Worm (Caenorhabditis elegans) whole organism, midembryonic: ENCODE measurements around the gene fip-7.
"Not testable (repeated sequence)": the region's sequence is repeated elsewhere in the genome, so short reads cannot be mapped to it uniquely, and the experiment has no call there.

ENCODE experiments used
- cog-1 ChIP-seq: sonication (generic microtip); optimal IDR thresholded peaks from 2 replicates; lab custom pipeline; 2016; ENCODE audit warnings: missing genetic modification characterization, missing compliant biosample characterization
- flt-1 ChIP-seq: fragments of 200-800 bp; sonication (Bioruptor generic); IDR thresholded peaks from 2 replicates; pipeline ENCODE4 v1.3.6; 2022; ENCODE audit warnings: missing genetic modification characterization, missing compliant biosample characterization
- klf-2 ChIP-seq: fragments of 200-800 bp; sonication (Bioruptor generic); conservative IDR thresholded peaks from 2 replicates; pipeline ENCODE4 v1.3.6; 2022; ENCODE audit warnings: missing genetic modification reagents, missing genetic modification characterization, missing compliant biosample characterization
- med-1 ChIP-seq: sonication (generic microtip); optimal IDR thresholded peaks from 2 replicates; lab custom pipeline; 2017; ENCODE audit warnings: missing genetic modification characterization, mild to moderate bottlenecking, missing compliant biosample characterization, antibody characterized with exemption, missing genetic modification reagents; ENCODE audit not compliant: insufficient read depth
- ref-1 ChIP-seq: fragments of 200-800 bp; sonication (Bioruptor generic); conservative IDR thresholded peaks from 2 replicates; pipeline ENCODE4 v1.3.6; 2022; ENCODE audit warnings: missing genetic modification reagents, missing genetic modification characterization, missing compliant biosample characterization
- tab-1 ChIP-seq: fragments of 200-800 bp; sonication (Bioruptor generic); IDR thresholded peaks from 2 replicates; pipeline ENCODE4 v1.3.6; 2022; ENCODE audit warnings: missing genetic modification characterization, missing compliant biosample characterization
- ztf-23 ChIP-seq: fragments of 200-800 bp; sonication (Bioruptor generic); IDR thresholded peaks from 2 replicates; pipeline ENCODE4 v1.3.6; 2022; ENCODE audit warnings: missing genetic modification reagents, missing genetic modification characterization, missing compliant biosample characterization
- ztf-29 ChIP-seq: fragments of 200-800 bp; sonication (Bioruptor generic); IDR thresholded peaks from 2 replicates; pipeline ENCODE4 v1.3.6; 2022; ENCODE audit warnings: missing genetic modification reagents, missing genetic modification characterization, missing compliant biosample characterization

DNA sequence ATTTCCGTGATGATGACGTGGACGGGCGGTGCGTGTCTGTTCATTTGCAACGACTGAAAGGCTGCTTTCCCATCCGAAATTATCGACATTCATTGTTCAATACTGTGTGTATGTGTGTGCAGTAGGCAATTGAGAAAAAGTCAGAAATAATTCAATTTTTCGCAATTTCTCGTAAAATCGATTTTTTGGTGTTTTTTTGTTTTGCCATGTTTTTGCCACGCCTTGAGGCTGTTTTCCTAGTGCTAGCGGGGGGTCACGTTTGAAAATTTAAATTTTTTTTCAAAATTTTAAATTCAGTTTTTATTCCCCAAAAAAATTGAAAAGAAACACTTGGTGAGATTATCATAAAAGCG, 20.2 kb downstream of the fip-7 start, which contains the start of gene Y51H4A.13:
- not testable (repeated sequence) for TF ChIP-seq ref-1 (GFP tag; lab: Robert Waterston, UW); flt-1 (GFP tag; lab: Robert Waterston, UW); ztf-23 (GFP tag; lab: Robert Waterston, UW); med-1 (GFP tag; lab: Kevin White, UChicago); klf-2 (GFP tag; lab: Robert Waterston, UW); tab-1; ztf-29 (GFP tag; lab: Robert Waterston, UW); cog-1 (tag; lab: Kevin White, UChicago)
